Fruit fly (Drosophila melanogaster): ENCODE data around the gene CG12661.

The CG12661 gene

dm6 chrX:8887410-8887809, 36.1 kb downstream of the CG12661 start:
- TF ChIP-seq CG32121 (GFP tag; IDR thresholded peaks at IDR 0.05) (no peak), D1 (tag; optimal IDR thresholded peaks at IDR 0.05) (no peak), Pif1B (GFP tag; optimal IDR thresholded peaks at IDR 0.05) (no peak), Pif1A (GFP tag; optimal IDR thresholded peaks at IDR 0.05) (no peak), CG4496 (GFP tag; IDR thresholded peaks at IDR 0.05) (no peak), Ets98B (GFP tag; IDR thresholded peaks at IDR 0.05) (no peak), CG15710 (tag; optimal IDR thresholded peaks at IDR 0.05) (no peak), CG8159 (tag; optimal IDR thresholded peaks at IDR 0.05) (no peak), CG8301 (tag; optimal IDR thresholded peaks at IDR 0.05) (no peak), EcR (GFP tag; optimal IDR thresholded peaks at IDR 0.05) (no peak), CG14655 (GFP tag; optimal IDR thresholded peaks at IDR 0.05) (no peak), rn (GFP tag; IDR thresholded peaks at IDR 0.05) (no peak), gl (tag; optimal IDR thresholded peaks at IDR 0.05) (no peak), CG34367 (tag; optimal IDR thresholded peaks at IDR 0.05) (no peak), CG10348 (GFP tag; IDR thresholded peaks at IDR 0.05) (no peak), CG9948 (tag; optimal IDR thresholded peaks at IDR 0.05) (no peak), fd96Ca (GFP tag; IDR thresholded peaks at IDR 0.05) (no peak)

DNA sequence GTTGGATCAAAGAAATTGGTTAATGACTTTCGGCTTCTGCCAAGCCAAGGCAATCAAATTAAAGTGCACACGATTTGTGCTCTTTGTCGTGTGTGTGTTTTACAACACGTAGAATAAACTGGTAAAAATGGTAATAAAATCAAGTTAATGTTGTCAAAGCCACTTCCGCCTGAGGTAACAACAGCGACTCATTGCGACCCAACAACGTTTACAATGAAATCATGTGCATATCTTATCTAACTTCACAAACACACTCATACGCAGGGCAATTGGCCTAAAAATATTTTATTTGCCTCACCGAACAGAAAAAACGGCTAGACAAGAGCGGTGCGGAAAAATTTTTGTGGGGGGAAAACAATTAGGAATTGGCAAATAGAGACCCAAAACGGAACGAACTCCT, 38.3 kb downstream of the CG12661 start:
- TF ChIP-seq CG15710 (tag; optimal IDR thresholded peaks at IDR 0.05): no peak
- TF ChIP-seq D1 (tag; optimal IDR thresholded peaks at IDR 0.05): no peak
- no peak for TF ChIP-seq EcR (GFP tag; optimal IDR thresholded peaks at IDR 0.05)
- TF ChIP-seq CG17806 (tag; optimal IDR thresholded peaks at IDR 0.05): no peak
- no peak for TF ChIP-seq Ets98B (GFP tag; IDR thresholded peaks at IDR 0.05)
- TF ChIP-seq CG32121 (GFP tag; IDR thresholded peaks at IDR 0.05): no peak
- no peak for TF ChIP-seq CG10348 (GFP tag; IDR thresholded peaks at IDR 0.05)
- TF ChIP-seq gl (tag; optimal IDR thresholded peaks at IDR 0.05): no peak
- TF ChIP-seq Pif1B (GFP tag; optimal IDR thresholded peaks at IDR 0.05): no peak

DNA sequence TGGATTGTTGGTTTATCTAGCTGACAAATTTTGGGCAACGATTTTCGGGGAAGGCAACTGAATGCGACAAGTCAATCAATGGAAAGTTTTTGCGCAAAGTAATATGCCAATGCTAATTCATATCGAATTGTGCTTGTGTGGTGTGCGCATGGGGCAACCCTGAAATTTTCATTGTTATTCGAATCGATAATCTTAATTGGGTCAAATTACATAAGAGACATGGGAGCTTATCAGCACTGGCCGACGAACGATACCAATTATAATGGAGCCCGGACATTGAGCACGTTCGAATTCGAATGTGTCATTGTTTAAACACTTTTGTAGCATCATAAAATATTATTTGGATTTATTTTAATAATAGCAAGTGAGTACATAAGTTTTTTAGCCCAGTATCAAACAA, 38.8 kb downstream of the CG12661 start:
- TF ChIP-seq rn (GFP tag; IDR thresholded peaks at IDR 0.05) (no peak), gl (tag; optimal IDR thresholded peaks at IDR 0.05) (no peak), CG34367 (tag; optimal IDR thresholded peaks at IDR 0.05) (no peak), CG10348 (GFP tag; IDR thresholded peaks at IDR 0.05) (no peak), Snoo (tag; optimal IDR thresholded peaks at IDR 0.05) (no peak), Pif1B (GFP tag; optimal IDR thresholded peaks at IDR 0.05) (no peak), CG12605 (GFP tag; IDR thresholded peaks at IDR 0.05) (no peak), CG4496 (GFP tag; IDR thresholded peaks at IDR 0.05) (no peak), Ets98B (GFP tag; IDR thresholded peaks at IDR 0.05) (no peak), CG17806 (tag; optimal IDR thresholded peaks at IDR 0.05) (no peak), D1 (tag; optimal IDR thresholded peaks at IDR 0.05) (no peak), CG8159 (tag; optimal IDR thresholded peaks at IDR 0.05) (no peak), CG14655 (GFP tag; optimal IDR thresholded peaks at IDR 0.05) (no peak), Pif1A (GFP tag; optimal IDR thresholded peaks at IDR 0.05) (no peak), CG13204 (GFP tag; optimal IDR thresholded peaks at IDR 0.05) (no peak), CG32121 (GFP tag; IDR thresholded peaks at IDR 0.05) (no peak), EcR (GFP tag; optimal IDR thresholded peaks at IDR 0.05) (no peak)

- no peak for TF ChIP-seq CG32121 (GFP tag; IDR thresholded peaks at IDR 0.05)
- no peak for TF ChIP-seq EcR (GFP tag; optimal IDR thresholded peaks at IDR 0.05)
- no peak for TF ChIP-seq CG12605 (GFP tag; IDR thresholded peaks at IDR 0.05)
- no peak for TF ChIP-seq rn (GFP tag; IDR thresholded peaks at IDR 0.05)
- no peak for TF ChIP-seq Ets98B (GFP tag; IDR thresholded peaks at IDR 0.05)
- TF ChIP-seq CG34367 (tag; optimal IDR thresholded peaks at IDR 0.05): no peak
- TF ChIP-seq Pif1B (GFP tag; optimal IDR thresholded peaks at IDR 0.05): no peak
These were observed 39.5 kb downstream of the CG12661 start for dm6 chrX:8883954-8884353.

DNA sequence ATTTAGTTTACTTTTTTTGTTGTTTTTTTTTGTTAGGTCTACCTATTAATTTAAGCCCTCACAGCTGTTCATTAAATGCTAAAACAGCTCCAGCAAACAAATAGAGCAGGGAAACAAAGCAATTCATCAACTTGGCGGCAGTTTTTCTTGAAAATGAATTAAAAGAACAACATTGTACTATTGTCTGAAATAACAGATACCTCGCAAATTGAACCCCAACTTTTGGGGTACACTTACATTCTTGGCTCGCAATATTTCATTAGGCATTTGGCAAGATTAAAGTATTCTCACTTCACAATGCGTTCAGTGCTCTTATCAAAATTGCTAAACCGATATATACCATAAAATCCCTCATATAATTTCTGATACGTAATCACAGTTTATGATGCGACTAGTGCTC, 40.1 kb downstream of the CG12661 start:
- TF ChIP-seq Pif1A (GFP tag; optimal IDR thresholded peaks at IDR 0.05): no peak
- no peak for TF ChIP-seq CG34367 (tag; optimal IDR thresholded peaks at IDR 0.05)
- no peak for TF ChIP-seq CG15710 (tag; optimal IDR thresholded peaks at IDR 0.05)
- no peak for TF ChIP-seq CG8159 (tag; optimal IDR thresholded peaks at IDR 0.05)

DNA sequence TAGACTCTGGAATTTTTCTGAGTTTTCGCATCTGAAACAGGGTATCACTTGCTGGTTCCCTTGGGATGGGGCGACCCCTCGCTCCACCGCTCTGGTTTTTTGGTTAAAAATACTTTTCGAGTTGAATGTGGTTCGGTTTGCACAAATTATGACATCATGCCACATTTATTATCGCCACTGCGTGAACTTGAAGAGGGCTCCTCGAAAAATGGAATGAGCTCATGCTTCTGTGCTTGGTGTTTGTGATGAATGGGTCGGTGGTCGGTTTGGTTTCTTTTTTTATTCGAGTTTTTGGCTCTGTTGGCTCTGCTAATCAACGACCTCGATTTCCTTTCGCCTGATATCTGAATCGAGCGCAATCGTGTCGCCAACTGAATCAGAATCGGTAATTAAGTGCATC, 41.8 kb downstream of the CG12661 start:
- TF ChIP-seq CG14655 (GFP tag; optimal IDR thresholded peaks at IDR 0.05): no peak
- TF ChIP-seq EcR (GFP tag; optimal IDR thresholded peaks at IDR 0.05): no peak
- no peak for TF ChIP-seq rn (GFP tag; IDR thresholded peaks at IDR 0.05)
- TF ChIP-seq Pif1A (GFP tag; optimal IDR thresholded peaks at IDR 0.05): no peak
- TF ChIP-seq CG34367 (tag; optimal IDR thresholded peaks at IDR 0.05): no peak
- TF ChIP-seq Ets98B (GFP tag; IDR thresholded peaks at IDR 0.05): no peak
- TF ChIP-seq CG12605 (GFP tag; IDR thresholded peaks at IDR 0.05): no peak
- no peak for TF ChIP-seq CG4496 (GFP tag; IDR thresholded peaks at IDR 0.05)
- no peak for TF ChIP-seq Snoo (tag; optimal IDR thresholded peaks at IDR 0.05)
- no peak for TF ChIP-seq Pif1B (GFP tag; optimal IDR thresholded peaks at IDR 0.05)
- no peak for TF ChIP-seq CG8301 (tag; optimal IDR thresholded peaks at IDR 0.05)
- no peak for TF ChIP-seq gl (tag; optimal IDR thresholded peaks at IDR 0.05)
- TF ChIP-seq CG15710 (tag; optimal IDR thresholded peaks at IDR 0.05): no peak
- no peak for TF ChIP-seq CG32121 (GFP tag; IDR thresholded peaks at IDR 0.05)
- no peak for TF ChIP-seq CG13204 (GFP tag; optimal IDR thresholded peaks at IDR 0.05)

dm6 chrX:8878967-8879554, 44.4 kb downstream of the CG12661 start:
- TF ChIP-seq CG32121 (GFP tag; IDR thresholded peaks at IDR 0.05) (peak; percentile 88), Pif1A (GFP tag; optimal IDR thresholded peaks at IDR 0.05) (peak; percentile 30), CG8159 (tag; optimal IDR thresholded peaks at IDR 0.05) (peak; percentile 57), Snoo (tag; optimal IDR thresholded peaks at IDR 0.05) (peak; percentile 32), CG4496 (GFP tag; IDR thresholded peaks at IDR 0.05) (peak; percentile 89), CG12605 (GFP tag; IDR thresholded peaks at IDR 0.05) (peak; percentile 81), CG34367 (tag; optimal IDR thresholded peaks at IDR 0.05) (peak; percentile 32), Pif1B (GFP tag; optimal IDR thresholded peaks at IDR 0.05) (peak; percentile 49), CG13204 (GFP tag; optimal IDR thresholded peaks at IDR 0.05) (no peak), rn (GFP tag; IDR thresholded peaks at IDR 0.05) (peak; percentile 53; the same call in 1 of the 2 replicates), D1 (tag; optimal IDR thresholded peaks at IDR 0.05) (no peak), Ets98B (GFP tag; IDR thresholded peaks at IDR 0.05) (peak; percentile 83), CG17806 (tag; optimal IDR thresholded peaks at IDR 0.05) (peak; percentile 53), CG8301 (tag; optimal IDR thresholded peaks at IDR 0.05) (peak; percentile 69), EcR (GFP tag; optimal IDR thresholded peaks at IDR 0.05) (no peak), CG9948 (tag; optimal IDR thresholded peaks at IDR 0.05) (peak; percentile 61), gl (tag; optimal IDR thresholded peaks at IDR 0.05) (no peak), CG14655 (GFP tag; optimal IDR thresholded peaks at IDR 0.05) (no peak), CG15710 (tag; optimal IDR thresholded peaks at IDR 0.05) (peak; percentile 58), fd96Ca (GFP tag; IDR thresholded peaks at IDR 0.05) (peak; percentile 79), CG10348 (GFP tag; IDR thresholded peaks at IDR 0.05) (peak; percentile 42; the same call in 1 of the 2 replicates)
